Worm (Caenorhabditis elegans): ENCODE measurements around the gene ndx-2.
A peak's percentile ranks its signal among the peaks of the same experiment; 100 is the strongest.

The ndx-2 gene

ce11 chrV:2694389-2694788 lies 29.6 kb upstream of the ndx-2 start, which contains the start of gene Y45G12B.2:
TSS of gene Y45G12B.2 (plus strand) at chrV:2694771.
- peak; percentile 78 for TF ChIP-seq nfya-1 (tag; optimal IDR thresholded peaks at IDR 0.05)
- peak; percentile 15 for TF ChIP-seq tbx-2 (tag; optimal IDR thresholded peaks at IDR 0.05)
- no peak for TF ChIP-seq npax-4 (tag; optimal IDR thresholded peaks at IDR 0.05)
- peak; percentile 51 for TF ChIP-seq ceh-18 (tag; optimal IDR thresholded peaks at IDR 0.05)
- TF ChIP-seq Y22D7AL.16 (tag; optimal IDR thresholded peaks at IDR 0.05): no peak
- TF ChIP-seq ztf-16 (tag; optimal IDR thresholded peaks at IDR 0.05): peak; percentile 14
- TF ChIP-seq hlh-8 (tag; optimal IDR thresholded peaks at IDR 0.05): no peak
- peak; percentile 36 for TF ChIP-seq ceh-31 (tag; optimal IDR thresholded peaks at IDR 0.05)
- peak; percentile 4 for TF ChIP-seq ceh-30 (tag; optimal IDR thresholded peaks at IDR 0.05)
- TF ChIP-seq hlh-30 (tag; optimal IDR thresholded peaks at IDR 0.05; ENCODE audit: insufficient read depth): peak; percentile 13
- no peak for TF ChIP-seq ama-1 (optimal IDR thresholded peaks at IDR 0.05)
- TF ChIP-seq ceh-48 (tag; optimal IDR thresholded peaks at IDR 0.05): peak; percentile 36

- TF ChIP-seq ceh-19 (GFP tag; optimal IDR thresholded peaks at IDR 0.05) (no peak), elt-4 (tag; optimal IDR thresholded peaks at IDR 0.05) (no peak), unc-3 (GFP tag; conservative IDR thresholded peaks at IDR 0.05) (no peak), unc-3 (tag; optimal IDR thresholded peaks at IDR 0.05) (no peak), nhr-11 (tag; optimal IDR thresholded peaks at IDR 0.05) (no peak), ceh-48 (tag; optimal IDR thresholded peaks at IDR 0.05) (no peak)
Measured at ce11 chrV:2690948-2691347, 26.1 kb upstream of the ndx-2 start.

- TF ChIP-seq dve-1 (tag; optimal IDR thresholded peaks at IDR 0.05): no peak
- no peak for TF ChIP-seq zip-5 (tag; optimal IDR thresholded peaks at IDR 0.05)
- TF ChIP-seq ceh-31 (tag; optimal IDR thresholded peaks at IDR 0.05): no peak
- no peak for TF ChIP-seq ceh-2 (tag; optimal IDR thresholded peaks at IDR 0.05)
- TF ChIP-seq ceh-19 (GFP tag; optimal IDR thresholded peaks at IDR 0.05): no peak
- TF ChIP-seq tbx-7 (tag; optimal IDR thresholded peaks at IDR 0.05): no peak
- TF ChIP-seq ref-2 (tag; optimal IDR thresholded peaks at IDR 0.05): no peak
- no peak for TF ChIP-seq ceh-9 (tag; optimal IDR thresholded peaks at IDR 0.05)
- TF ChIP-seq hlh-13 (GFP tag; optimal IDR thresholded peaks at IDR 0.05): no peak
- no peak for TF ChIP-seq odd-2 (tag; optimal IDR thresholded peaks at IDR 0.05)
- no peak for TF ChIP-seq unc-42 (tag; optimal IDR thresholded peaks at IDR 0.05)
- TF ChIP-seq npax-4 (tag; optimal IDR thresholded peaks at IDR 0.05): no peak
- no peak for TF ChIP-seq lim-6 (tag; optimal IDR thresholded peaks at IDR 0.05)
- TF ChIP-seq eyg-1 (tag; optimal IDR thresholded peaks at IDR 0.05): no peak
- no peak for TF ChIP-seq hlh-6 (tag; optimal IDR thresholded peaks at IDR 0.05)
- no peak for TF ChIP-seq sdc-2 (tag; optimal IDR thresholded peaks at IDR 0.05)
- TF ChIP-seq ceh-22 (tag; optimal IDR thresholded peaks at IDR 0.05): no peak
- no peak for TF ChIP-seq ama-1 (optimal IDR thresholded peaks at IDR 0.05)
Measured at ce11 chrV:2690478-2690877, 25.7 kb upstream of the ndx-2 start.

- no peak for TF ChIP-seq dve-1 (tag; optimal IDR thresholded peaks at IDR 0.05)
- TF ChIP-seq ahr-1 (tag; optimal IDR thresholded peaks at IDR 0.05): no peak
- no peak for TF ChIP-seq ceh-24 (tag; optimal IDR thresholded peaks at IDR 0.05)
- TF ChIP-seq fkh-10 (GFP tag; optimal IDR thresholded peaks at IDR 0.05): no peak
- no peak for TF ChIP-seq C38D4.7 (GFP tag; optimal IDR thresholded peaks at IDR 0.05)
- no peak for TF ChIP-seq ceh-6 (GFP tag; optimal IDR thresholded peaks at IDR 0.05)
- TF ChIP-seq ceh-48 (tag; optimal IDR thresholded peaks at IDR 0.05): no peak
- TF ChIP-seq hlh-30 (tag; optimal IDR thresholded peaks at IDR 0.05; ENCODE audit: insufficient read depth): no peak
- TF ChIP-seq ceh-30 (tag; optimal IDR thresholded peaks at IDR 0.05): no peak
- TF ChIP-seq zip-5 (tag; optimal IDR thresholded peaks at IDR 0.05): no peak
- no peak for TF ChIP-seq K09A11.1 (tag; optimal IDR thresholded peaks at IDR 0.05; ENCODE audit: insufficient read depth)
Measured at ce11 chrV:2688562-2688961, 23.8 kb upstream of the ndx-2 start.

Data from whole organism, late embryonic.